Worm (Caenorhabditis elegans) whole organism, late embryonic: ENCODE data around the gene T16G1.6.

Experiments
- F13H6.1 ChIP-seq: sonication (generic microtip); optimal IDR thresholded peaks from 2 replicates; lab custom pipeline; 2016; ENCODE audit warnings: missing genetic modification characterization, missing compliant biosample characterization
- ceh-31 ChIP-seq: sonication (generic microtip); optimal IDR thresholded peaks from 2 replicates; lab custom pipeline; 2016; ENCODE audit warnings: missing genetic modification characterization, missing compliant biosample characterization
- dmd-4 ChIP-seq: sonication (generic microtip); optimal IDR thresholded peaks from 2 replicates; lab custom pipeline; 2016; ENCODE audit warnings: borderline replicate concordance, missing genetic modification characterization, missing compliant biosample characterization
- fkh-6 ChIP-seq: sonication (generic microtip); optimal IDR thresholded peaks from 2 replicates; lab custom pipeline; 2016; ENCODE audit warnings: missing genetic modification characterization, missing compliant biosample characterization
- hlh-30 ChIP-seq: sonication (generic microtip); optimal IDR thresholded peaks from 2 replicates; lab custom pipeline; 2017; ENCODE audit warnings: antibody characterized with exemption, missing genetic modification characterization, missing compliant biosample characterization; ENCODE audit not compliant: insufficient read depth
- lim-6 ChIP-seq: sonication (generic microtip); optimal IDR thresholded peaks from 2 replicates; lab custom pipeline; 2016; ENCODE audit warnings: missing genetic modification characterization, missing compliant biosample characterization
- nhr-11 ChIP-seq: fragments of 150-350 bp; optimal IDR thresholded peaks from 2 replicates; lab custom pipeline; 2014; ENCODE audit warnings: missing biosample characterization, missing genetic modification characterization
- pha-4 ChIP-seq: fragments of 150-350 bp; optimal IDR thresholded peaks from 2 replicates; lab custom pipeline; 2018; ENCODE audit warnings: missing biosample characterization, missing genetic modification reagents, missing genetic modification characterization
- rnt-1 ChIP-seq: sonication (generic microtip); optimal IDR thresholded peaks from 2 replicates; lab custom pipeline; 2016; ENCODE audit warnings: missing genetic modification characterization, missing compliant biosample characterization
- tbx-2 ChIP-seq: sonication (generic microtip); optimal IDR thresholded peaks from 2 replicates; lab custom pipeline; 2016; ENCODE audit warnings: missing genetic modification characterization, missing compliant biosample characterization
- unc-55 ChIP-seq: sonication (generic microtip); optimal IDR thresholded peaks from 2 replicates; lab custom pipeline; 2017; ENCODE audit warnings: missing biosample characterization, missing genetic modification reagents, missing genetic modification characterization

- TF ChIP-seq hlh-30 (tag; lab: Kevin White, UChicago) = no peak
- no peak for TF ChIP-seq fkh-6 (tag; lab: Kevin White, UChicago)
- TF ChIP-seq dmd-4 (tag; lab: Kevin White, UChicago) = no peak
- no peak for TF ChIP-seq ceh-31
- no peak for TF ChIP-seq tbx-2
- TF ChIP-seq rnt-1 = no peak
- TF ChIP-seq unc-55 = peak; percentile 73
- no peak for TF ChIP-seq nhr-11 (tag; lab: Kevin White, UChicago)
- TF ChIP-seq F13H6.1 (tag; lab: Kevin White, UChicago) = no peak
- no peak for TF ChIP-seq pha-4 (tag; lab: Kevin White, UChicago)
- no peak for TF ChIP-seq lim-6 (tag; lab: Kevin White, UChicago)
Measured at ce11 chrV:12907436-12907835, 29.5 kb downstream of the T16G1.6 start.
